Worm (Caenorhabditis elegans) whole organism, L2 larva: Measurements from ENCODE around the gene Y59A8B.21.

Experiments
- C34F6.9 ChIP-seq: fragments of 150-350 bp; optimal IDR thresholded peaks from 2 replicates; lab custom pipeline; 2014; ENCODE audit warnings: missing biosample characterization, missing genetic modification characterization
- F13H6.1 ChIP-seq: sonication (generic microtip); optimal IDR thresholded peaks from 2 replicates; lab custom pipeline; 2016; ENCODE audit warnings: missing genetic modification characterization, missing compliant biosample characterization
- R02D3.7 ChIP-seq: fragments of 150-350 bp; optimal IDR thresholded peaks from 2 replicates; lab custom pipeline; 2014; ENCODE audit warnings: missing biosample characterization, missing genetic modification characterization
- Y55F3AM.14 ChIP-seq: fragments of 200-800 bp; sonication (Bioruptor generic); optimal IDR thresholded peaks from 2 replicates; lab custom pipeline; 2018; ENCODE audit warnings: mild to moderate bottlenecking, missing genetic modification characterization, missing compliant biosample characterization
- ZK546.5 ChIP-seq: sonication (generic microtip); optimal IDR thresholded peaks from 2 replicates; lab custom pipeline; 2017; ENCODE audit warnings: missing biosample characterization, missing genetic modification characterization
- alr-1 ChIP-seq: fragments of 150-350 bp; optimal IDR thresholded peaks from 2 replicates; lab custom pipeline; 2014; ENCODE audit warnings: missing biosample characterization, missing genetic modification characterization
- aly-2 ChIP-seq: fragments of 150-350 bp; optimal IDR thresholded peaks from 2 replicates; lab custom pipeline; 2014; ENCODE audit warnings: missing biosample characterization, missing genetic modification characterization
- ama-1 ChIP-seq: fragments of 150-350 bp; optimal IDR thresholded peaks from 2 replicates; lab custom pipeline; 2018; ENCODE audit warnings: inconsistent platforms
- ceh-16 ChIP-seq: fragments of 150-350 bp; optimal IDR thresholded peaks from 2 replicates; lab custom pipeline; 2014; ENCODE audit warnings: missing biosample characterization, missing genetic modification characterization
- ceh-82 ChIP-seq: fragments of 150-350 bp; optimal IDR thresholded peaks from 2 replicates; lab custom pipeline; 2014; ENCODE audit warnings: missing biosample characterization, missing genetic modification characterization
- crh-2 ChIP-seq: sonication (generic microtip); optimal IDR thresholded peaks from 2 replicates; lab custom pipeline; 2017; ENCODE audit warnings: missing biosample characterization, missing genetic modification characterization
- egl-27 ChIP-seq: sonication (generic microtip); optimal IDR thresholded peaks from 3 replicates; lab custom pipeline; 2017; ENCODE audit warnings: missing biosample characterization, missing genetic modification reagents, missing genetic modification characterization
- elt-1 ChIP-seq: fragments of 150-350 bp; optimal IDR thresholded peaks from 2 replicates; lab custom pipeline; 2014; ENCODE audit warnings: missing biosample characterization, missing genetic modification characterization
- fos-1 ChIP-seq: fragments of 150-350 bp; optimal IDR thresholded peaks from 2 replicates; lab custom pipeline; 2014; ENCODE audit warnings: missing biosample characterization, missing genetic modification characterization
- gmeb-1 ChIP-seq: fragments of 150-350 bp; optimal IDR thresholded peaks from 2 replicates; lab custom pipeline; 2014; ENCODE audit warnings: missing biosample characterization, missing genetic modification characterization
- lin-13 ChIP-seq: fragments of 150-350 bp; optimal IDR thresholded peaks from 2 replicates; lab custom pipeline; 2014; ENCODE audit warnings: missing biosample characterization, missing genetic modification reagents, missing genetic modification characterization
- lin-39 ChIP-seq: fragments of 150-350 bp; optimal IDR thresholded peaks from 2 replicates; lab custom pipeline; 2014; ENCODE audit warnings: missing biosample characterization, missing genetic modification reagents, missing genetic modification characterization
- lsy-2 ChIP-seq, 2 experiments: fragments of 150-350 bp in 1 of 2; sonication (generic microtip) in 1 of 2; optimal IDR thresholded peaks; 2 replicates each; lab custom pipeline; 2014 to 2017; ENCODE audit warnings: missing biosample characterization in 2 of 2, missing genetic modification characterization in 2 of 2
- mdl-1 ChIP-seq, 2 experiments: fragments of 150-350 bp in 1 of 2; sonication (generic microtip) in 1 of 2; optimal IDR thresholded peaks; 2 replicates each; lab custom pipeline; 2017; ENCODE audit warnings: missing biosample characterization in 2 of 2, missing genetic modification characterization in 2 of 2
- nhr-10 ChIP-seq: sonication (generic microtip); optimal IDR thresholded peaks from 2 replicates; lab custom pipeline; 2017; ENCODE audit warnings: missing biosample characterization, missing genetic modification characterization
- nhr-11 ChIP-seq: fragments of 150-350 bp; optimal IDR thresholded peaks from 2 replicates; lab custom pipeline; 2014; ENCODE audit warnings: missing biosample characterization, missing genetic modification characterization
- nhr-12 ChIP-seq: fragments of 150-350 bp; optimal IDR thresholded peaks from 2 replicates; lab custom pipeline; 2014; ENCODE audit warnings: missing biosample characterization, missing genetic modification characterization
- nhr-129 ChIP-seq: fragments of 150-350 bp; optimal IDR thresholded peaks from 2 replicates; lab custom pipeline; 2014; ENCODE audit warnings: missing biosample characterization, missing genetic modification characterization
- nhr-21 ChIP-seq: fragments of 150-350 bp; optimal IDR thresholded peaks from 2 replicates; lab custom pipeline; 2014; ENCODE audit warnings: missing biosample characterization, missing genetic modification characterization
- nhr-23 ChIP-seq: fragments of 150-350 bp; optimal IDR thresholded peaks from 2 replicates; lab custom pipeline; 2014; ENCODE audit warnings: missing biosample characterization, missing genetic modification reagents, missing genetic modification characterization
- nhr-237 ChIP-seq: fragments of 150-350 bp; optimal IDR thresholded peaks from 2 replicates; lab custom pipeline; 2014; ENCODE audit warnings: missing biosample characterization, missing genetic modification characterization
- nhr-25 ChIP-seq: fragments of 150-350 bp; sonication (generic microtip); optimal IDR thresholded peaks from 3 replicates; lab custom pipeline; 2014; ENCODE audit warnings: missing biosample characterization, missing genetic modification characterization
- nhr-6 ChIP-seq: fragments of 150-350 bp; optimal IDR thresholded peaks from 2 replicates; lab custom pipeline; 2014; ENCODE audit warnings: missing biosample characterization, missing genetic modification characterization
- nhr-77 ChIP-seq: fragments of 150-350 bp; optimal IDR thresholded peaks from 2 replicates; lab custom pipeline; 2014; ENCODE audit warnings: missing biosample characterization, missing genetic modification characterization
- peb-1 ChIP-seq: fragments of 150-350 bp; optimal IDR thresholded peaks from 2 replicates; lab custom pipeline; 2014; ENCODE audit warnings: missing biosample characterization, missing genetic modification characterization
- sem-4 ChIP-seq: fragments of 150-350 bp; optimal IDR thresholded peaks from 2 replicates; lab custom pipeline; 2014; ENCODE audit warnings: missing biosample characterization, missing genetic modification reagents, missing genetic modification characterization
- skn-1 ChIP-seq: sonication (generic microtip); optimal IDR thresholded peaks from 2 replicates; lab custom pipeline; 2017; ENCODE audit warnings: missing biosample characterization, missing genetic modification characterization
- sma-3 ChIP-seq: sonication (generic microtip); optimal IDR thresholded peaks from 2 replicates; lab custom pipeline; 2016; ENCODE audit warnings: missing genetic modification reagents, missing genetic modification characterization, missing compliant biosample characterization
- sma-9 ChIP-seq, 2 experiments: fragments of 150-350 bp in 1 of 2; sonication (generic microtip) in 1 of 2; optimal IDR thresholded peaks; 2 replicates each; lab custom pipeline; 2014 to 2016; ENCODE audit warnings: missing genetic modification characterization in 2 of 2, mild to moderate bottlenecking in 1 of 2, missing biosample characterization in 1 of 2, missing compliant biosample characterization in 1 of 2, missing genetic modification reagents in 1 of 2, moderate library complexity in 1 of 2
- snpc-4 ChIP-seq: fragments of 150-350 bp; optimal IDR thresholded peaks from 2 replicates; lab custom pipeline; 2014; ENCODE audit warnings: missing biosample characterization, missing genetic modification characterization
- unc-39 ChIP-seq: fragments of 150-350 bp; optimal IDR thresholded peaks from 2 replicates; lab custom pipeline; 2014; ENCODE audit warnings: missing biosample characterization, missing genetic modification characterization
- unc-55 ChIP-seq: fragments of 150-350 bp; sonication (generic microtip); optimal IDR thresholded peaks from 3 replicates; lab custom pipeline; 2014; ENCODE audit warnings: missing biosample characterization, missing genetic modification reagents, missing genetic modification characterization
- unc-62 ChIP-seq: fragments of 150-350 bp; optimal IDR thresholded peaks from 2 replicates; lab custom pipeline; 2014; ENCODE audit warnings: missing biosample characterization, missing genetic modification reagents, missing genetic modification characterization
- zag-1 ChIP-seq: fragments of 150-350 bp; optimal IDR thresholded peaks from 2 replicates; lab custom pipeline; 2014; ENCODE audit warnings: missing biosample characterization, missing genetic modification characterization
- ztf-1 ChIP-seq: fragments of 200-800 bp; sonication (Bioruptor generic); conservative IDR thresholded peaks from 2 replicates; pipeline ENCODE4 v1.3.6; 2022; ENCODE audit warnings: missing genetic modification characterization, missing compliant biosample characterization
- ztf-11 ChIP-seq: sonication (generic microtip); optimal IDR thresholded peaks from 2 replicates; lab custom pipeline; 2017; ENCODE audit warnings: missing biosample characterization, missing genetic modification characterization
- ztf-4 ChIP-seq: fragments of 150-350 bp; optimal IDR thresholded peaks from 2 replicates; lab custom pipeline; 2014; ENCODE audit warnings: missing biosample characterization, missing genetic modification characterization

Y59A8B.21 gene

DNA sequence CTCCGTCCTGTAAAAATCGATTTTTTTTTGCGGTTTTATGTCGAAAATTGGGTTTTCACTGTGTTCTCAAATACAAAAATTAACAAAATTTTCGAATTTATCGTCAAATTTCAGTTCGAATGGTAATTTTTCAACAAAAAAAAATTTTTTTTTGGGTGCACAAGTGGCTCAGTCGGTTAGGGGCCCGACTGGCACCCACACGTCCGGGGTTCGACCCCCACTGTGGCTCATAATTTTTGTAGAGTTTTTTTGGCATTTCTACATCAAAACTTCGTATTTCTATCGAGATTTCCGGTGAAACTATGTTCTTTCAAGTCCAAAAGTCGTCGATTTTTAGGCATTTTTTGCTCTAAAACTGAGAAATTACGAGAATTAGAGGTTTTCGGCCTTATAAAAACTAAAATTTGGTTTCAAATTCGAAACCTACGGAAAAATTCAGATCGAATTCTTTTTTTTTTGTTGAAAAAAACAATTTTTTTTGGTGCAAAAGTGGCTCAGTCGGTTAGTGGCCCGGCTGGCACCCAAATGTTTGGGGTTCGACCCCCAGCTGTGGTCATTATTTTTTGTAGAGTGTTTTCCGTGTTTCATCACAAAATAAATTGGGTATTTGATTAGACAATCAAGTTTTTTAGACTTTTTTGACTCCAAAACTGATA lies 37.9 kb upstream of the Y59A8B.21 start:
- TF ChIP-seq alr-1 (no peak), ztf-11 (tag; lab: Kevin White, UChicago) (no peak), nhr-77 (tag; lab: Kevin White, UChicago) (no peak), skn-1 (tag; lab: Kevin White, UChicago) (no peak), nhr-25 (tag; lab: Kevin White, UChicago) (no peak), nhr-11 (tag; lab: Kevin White, UChicago) (no peak), ceh-82 (no peak), sma-9 (GFP tag; optimal IDR thresholded peaks at IDR 0.05; lab: Kevin White, UChicago) (no peak), sma-9 (tag; optimal IDR thresholded peaks at IDR 0.05; lab: Kevin White, UChicago) (no peak), C34F6.9 (tag; lab: Kevin White, UChicago) (no peak), sma-3 (GFP tag; lab: Kevin White, UChicago) (no peak), unc-39 (tag; lab: Kevin White, UChicago) (no peak), lin-13 (GFP tag; lab: Kevin White, UChicago) (no peak), sem-4 (tag; lab: Kevin White, UChicago) (no peak), F13H6.1 (tag; lab: Kevin White, UChicago) (no peak), nhr-10 (tag; lab: Kevin White, UChicago) (no peak), nhr-12 (tag; lab: Kevin White, UChicago) (no peak), nhr-23 (tag; lab: Kevin White, UChicago) (no peak), lin-39 (tag; lab: Kevin White, UChicago) (no peak)

DNA sequence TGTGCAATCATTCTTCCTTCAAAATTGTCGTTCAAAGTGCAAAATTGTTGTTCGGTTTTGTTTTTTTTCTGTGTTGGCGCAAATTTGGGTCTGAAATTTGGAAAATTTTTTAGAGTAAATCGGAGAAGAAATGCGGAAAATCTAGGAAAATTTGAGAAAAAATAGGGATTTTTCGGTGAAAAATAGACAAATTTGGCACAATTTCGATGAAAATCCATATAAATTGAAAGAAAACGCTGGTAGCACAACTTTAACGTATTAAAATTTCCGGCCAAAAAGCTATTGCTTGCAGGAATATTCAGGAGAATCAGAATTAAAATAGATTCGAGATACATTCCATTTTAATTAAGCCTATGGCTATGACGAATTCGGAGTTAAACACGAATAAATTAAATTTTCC lies 37.0 kb upstream of the Y59A8B.21 start, which contains the start of gene dpy-21:
Gene dpy-21, minus strand, starts transcription at position 101 of the 400 bp plus-strand sequence.
- no peak for TF ChIP-seq lsy-2 (tag; optimal IDR thresholded peaks at IDR 0.05; lab: Kevin White, UChicago)
- no peak for TF ChIP-seq nhr-10 (tag; lab: Kevin White, UChicago)
- TF ChIP-seq unc-55 (GFP tag; lab: Kevin White, UChicago), result no peak
- no peak for TF ChIP-seq alr-1
- no peak for TF ChIP-seq egl-27 (tag; lab: Kevin White, UChicago)
- no peak for TF ChIP-seq R02D3.7 (tag; lab: Kevin White, UChicago)
- no peak for TF ChIP-seq ceh-16 (tag; lab: Kevin White, UChicago)
- no peak for TF ChIP-seq ztf-4
- no peak for TF ChIP-seq snpc-4 (tag; lab: Kevin White, UChicago)
- TF ChIP-seq nhr-12 (tag; lab: Kevin White, UChicago), result no peak

DNA sequence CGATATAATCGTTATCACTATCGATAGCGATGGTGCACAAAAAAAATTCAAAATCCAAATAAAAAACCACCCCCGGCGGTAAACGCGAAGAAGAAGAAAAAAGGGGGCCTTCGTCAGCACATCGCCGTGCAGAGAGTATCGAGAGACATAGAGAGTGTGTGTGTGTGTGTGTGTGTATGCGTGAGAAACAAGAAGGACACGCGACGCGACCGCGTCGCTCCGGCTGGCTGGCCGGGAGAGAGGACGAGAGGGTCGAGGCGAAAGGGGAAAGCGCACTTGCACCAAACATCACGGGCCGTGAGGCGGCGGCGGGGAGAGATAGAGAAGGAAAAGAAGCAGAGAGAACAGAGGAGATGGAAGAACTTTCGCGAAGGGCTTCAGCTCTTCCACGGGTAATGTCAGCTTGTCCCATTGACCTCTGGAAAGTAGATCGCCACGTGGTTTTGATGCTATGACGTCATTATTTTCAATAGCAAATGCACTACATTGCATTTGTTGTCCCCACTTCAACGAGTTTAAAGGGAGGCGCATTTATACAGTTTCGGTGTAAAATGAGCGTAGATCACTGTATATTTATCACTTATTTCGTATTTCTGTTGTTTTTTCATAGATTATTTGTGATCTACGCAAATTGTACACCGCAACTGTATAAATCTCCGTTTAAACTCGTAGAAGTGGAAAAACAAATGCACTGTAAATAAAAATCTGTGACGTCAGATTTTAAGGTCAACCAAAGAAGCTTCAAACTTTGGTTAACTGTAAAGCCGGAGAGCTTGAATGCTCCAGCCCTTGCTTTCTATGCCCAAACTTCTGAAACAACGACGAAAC lies 34.7 kb upstream of the Y59A8B.21 start, which contains the start of gene Y59A8B.24:
Gene Y59A8B.24, plus strand, starts transcription at position 778 of the 828 bp plus-strand sequence.
- TF ChIP-seq ZK546.5 (tag; lab: Kevin White, UChicago) (peak; percentile 37), R02D3.7 (tag; lab: Kevin White, UChicago) (no peak), zag-1 (tag; lab: Kevin White, UChicago) (peak; percentile 70), nhr-23 (tag; lab: Kevin White, UChicago) (no peak), ceh-82 (peak; percentile 36), peb-1 (no peak), aly-2 (tag; lab: Kevin White, UChicago) (no peak), elt-1 (tag; lab: Kevin White, UChicago) (no peak), ama-1 (lab: Kevin White, UChicago) (peak; percentile 84), snpc-4 (tag; lab: Kevin White, UChicago) (peak; percentile 85), unc-39 (tag; lab: Kevin White, UChicago) (peak; percentile 47), ztf-4 (peak; percentile 76), F13H6.1 (tag; lab: Kevin White, UChicago) (peak; percentile 95), nhr-237 (tag; lab: Kevin White, UChicago) (no peak), egl-27 (tag; lab: Kevin White, UChicago) (peak; percentile 69), nhr-11 (tag; lab: Kevin White, UChicago) (no peak), fos-1 (tag; lab: Kevin White, UChicago) (peak; percentile 75), ztf-1 (GFP tag; lab: Robert Waterston, UW) (no peak), lsy-2 (tag; optimal IDR thresholded peaks at IDR 0.05; lab: Kevin White, UChicago) (peak; percentile 68 to 91), nhr-6 (peak; percentile 78), sma-3 (GFP tag; lab: Kevin White, UChicago) (peak; percentile 93), mdl-1 (tag; optimal IDR thresholded peaks at IDR 0.05; lab: Kevin White, UChicago) (peak; percentile 55 to 76), Y55F3AM.14 (GFP tag; lab: Kevin White, UChicago) (peak; percentile 83), alr-1 (no peak), skn-1 (tag; lab: Kevin White, UChicago) (no peak), gmeb-1 (peak; percentile 72), nhr-10 (tag; lab: Kevin White, UChicago) (no peak), unc-55 (GFP tag; lab: Kevin White, UChicago) (peak; percentile 97), crh-2 (tag; lab: Kevin White, UChicago) (peak; percentile 95), sma-9 (GFP tag; optimal IDR thresholded peaks at IDR 0.05; lab: Kevin White, UChicago) (peak; percentile 86), sma-9 (tag; optimal IDR thresholded peaks at IDR 0.05; lab: Kevin White, UChicago) (no peak), ceh-16 (tag; lab: Kevin White, UChicago) (peak; percentile 73), ztf-11 (tag; lab: Kevin White, UChicago) (no peak), nhr-12 (tag; lab: Kevin White, UChicago) (no peak), unc-62 (no peak), nhr-77 (tag; lab: Kevin White, UChicago) (peak; percentile 5), nhr-21 (peak; percentile 87), nhr-25 (tag; lab: Kevin White, UChicago) (peak; percentile 91), sem-4 (tag; lab: Kevin White, UChicago) (peak; percentile 76), nhr-129 (tag; lab: Kevin White, UChicago) (peak; percentile 94)
